Worm (Caenorhabditis elegans) whole organism, L1 larva: ENCODE data around the gene php-3.

Source experiments
- C04F5.9 ChIP-seq: sonication (generic microtip); optimal IDR thresholded peaks from 2 replicates; lab custom pipeline; 2016; ENCODE audit warnings: missing genetic modification characterization, missing compliant biosample characterization
- C16A3.4 ChIP-seq: fragments of 150-350 bp; optimal IDR thresholded peaks from 2 replicates; lab custom pipeline; 2014; ENCODE audit warnings: missing biosample characterization, missing genetic modification characterization
- F16B12.6 ChIP-seq: fragments of 150-350 bp; optimal IDR thresholded peaks from 2 replicates; lab custom pipeline; 2014; ENCODE audit warnings: missing biosample characterization, missing genetic modification characterization
- Y116A8C.19 ChIP-seq: sonication (generic microtip); optimal IDR thresholded peaks from 2 replicates; lab custom pipeline; 2016; ENCODE audit warnings: missing compliant biosample characterization, missing genetic modification characterization, borderline replicate concordance
- ceh-63 ChIP-seq: fragments of 200-800 bp; sonication (Bioruptor generic); optimal IDR thresholded peaks from 2 replicates; lab custom pipeline; 2018; ENCODE audit warnings: mild to moderate bottlenecking, missing genetic modification characterization, missing compliant biosample characterization
- ceh-88 ChIP-seq: fragments of 200-800 bp; sonication (Bioruptor generic); IDR thresholded peaks from 2 replicates; pipeline ENCODE4 v1.3.6; 2022; ENCODE audit warnings: missing genetic modification characterization, missing compliant biosample characterization
- dpl-1 ChIP-seq, 3 experiments: fragments of 150-350 bp in 2 of 3; sonication (generic microtip) in 1 of 3; optimal IDR thresholded peaks; 2 replicates each; lab custom pipeline; 2014 to 2017; ENCODE audit warnings: missing biosample characterization in 3 of 3, missing genetic modification characterization in 3 of 3, missing genetic modification reagents in 3 of 3
- dsc-1 ChIP-seq: sonication (generic microtip); optimal IDR thresholded peaks from 2 replicates; lab custom pipeline; 2016; ENCODE audit warnings: mild to moderate bottlenecking, missing genetic modification characterization, missing compliant biosample characterization
- efl-1 ChIP-seq, 4 experiments: fragments of 150-350 bp; optimal IDR thresholded peaks in 3 of 4; peaks in 1 of 4; 1 replicate in 1 of 4; 2 replicates in 3 of 4; lab custom pipeline; 2014; ENCODE audit warnings: missing biosample characterization in 2 of 4, missing genetic modification characterization in 2 of 4, missing genetic modification reagents in 2 of 4
- efl-3 ChIP-seq: fragments of 200-800 bp; sonication (Bioruptor generic); optimal IDR thresholded peaks from 2 replicates; lab custom pipeline; 2018; ENCODE audit warnings: mild to moderate bottlenecking, missing genetic modification characterization, missing compliant biosample characterization
- egl-13 ChIP-seq: sonication (generic microtip); optimal IDR thresholded peaks from 2 replicates; lab custom pipeline; 2016; ENCODE audit warnings: missing genotype, missing genetic modification reagents, missing genetic modification characterization, missing compliant biosample characterization
- egl-27 ChIP-seq, 2 experiments: fragments of 150-350 bp in 1 of 2; sonication (generic microtip); optimal IDR thresholded peaks; 3 replicates each; lab custom pipeline; 2017 to 2018; ENCODE audit warnings: missing biosample characterization in 2 of 2, missing genetic modification characterization in 2 of 2, missing genetic modification reagents in 2 of 2
- elt-3 ChIP-seq, 6 experiments: fragments of 150-350 bp in 1 of 6; sonication (generic microtip); optimal IDR thresholded peaks; 2 replicates each; lab custom pipeline; 2017 to 2018; ENCODE audit warnings: missing biosample characterization in 6 of 6, missing genetic modification characterization in 6 of 6, inconsistent platforms in 1 of 6
- fkh-10 ChIP-seq: sonication (generic microtip); optimal IDR thresholded peaks from 2 replicates; lab custom pipeline; 2017; ENCODE audit warnings: missing biosample characterization, missing genetic modification reagents, missing genetic modification characterization
- grh-1 ChIP-seq: fragments of 200-800 bp; sonication (Bioruptor generic); IDR thresholded peaks from 2 replicates; pipeline ENCODE4 v1.3.6; 2022; ENCODE audit warnings: missing genetic modification reagents, missing genetic modification characterization, missing compliant biosample characterization
- hlh-17 ChIP-seq: fragments of 200-800 bp; sonication (Bioruptor generic); optimal IDR thresholded peaks from 2 replicates; lab custom pipeline; 2018; ENCODE audit warnings: missing genetic modification characterization, mild to moderate bottlenecking, missing compliant biosample characterization, moderate library complexity, borderline replicate concordance
- hpl-2 ChIP-seq: fragments of 150-350 bp; optimal IDR thresholded peaks from 2 replicates; lab custom pipeline; 2014; ENCODE audit warnings: missing biosample characterization, missing genetic modification reagents, missing genetic modification characterization
- isw-1 ChIP-seq: fragments of 200-800 bp; sonication (Bioruptor generic); IDR thresholded peaks from 2 replicates; pipeline ENCODE4 v1.3.6; 2022; ENCODE audit warnings: missing genetic modification characterization, missing compliant biosample characterization
- lin-14 ChIP-seq: fragments of 200-800 bp; sonication (Bioruptor generic); optimal IDR thresholded peaks from 2 replicates; lab custom pipeline; 2018; ENCODE audit warnings: mild to moderate bottlenecking, missing genetic modification characterization, moderate library complexity, missing compliant biosample characterization
- lin-39 ChIP-seq: fragments of 150-350 bp; optimal IDR thresholded peaks from 2 replicates; lab custom pipeline; 2014; ENCODE audit warnings: missing biosample characterization, missing genetic modification reagents, missing genetic modification characterization
- lir-3 ChIP-seq: sonication (generic microtip); optimal IDR thresholded peaks from 2 replicates; lab custom pipeline; 2016; ENCODE audit warnings: mild to moderate bottlenecking, missing genetic modification characterization, moderate library complexity, missing compliant biosample characterization; ENCODE audit not compliant: poor library complexity
- mab-9 ChIP-seq: fragments of 200-800 bp; sonication (Bioruptor generic); IDR thresholded peaks from 2 replicates; pipeline ENCODE4 v1.3.6; 2022; ENCODE audit warnings: missing genetic modification reagents, missing genetic modification characterization, missing compliant biosample characterization
- mep-1 ChIP-seq: fragments of 150-350 bp; optimal IDR thresholded peaks from 2 replicates; lab custom pipeline; 2014; ENCODE audit warnings: missing biosample characterization, missing genetic modification characterization
- nhr-11 ChIP-seq: fragments of 150-350 bp; optimal IDR thresholded peaks from 2 replicates; lab custom pipeline; 2014; ENCODE audit warnings: missing biosample characterization, missing genetic modification characterization
- nhr-19 ChIP-seq: fragments of 200-800 bp; sonication (Bioruptor generic); conservative IDR thresholded peaks from 2 replicates; pipeline ENCODE4 v1.3.6; 2022; ENCODE audit warnings: missing genetic modification characterization, missing compliant biosample characterization
- nhr-47 ChIP-seq: sonication (generic microtip); optimal IDR thresholded peaks from 2 replicates; lab custom pipeline; 2016; ENCODE audit warnings: mild to moderate bottlenecking, missing genetic modification characterization, moderate library complexity, missing compliant biosample characterization
- pax-3 ChIP-seq: fragments of 200-800 bp; sonication (Bioruptor generic); optimal IDR thresholded peaks from 2 replicates; lab custom pipeline; 2018; ENCODE audit warnings: mild to moderate bottlenecking, missing genetic modification characterization, moderate library complexity, missing compliant biosample characterization
- snpc-4 ChIP-seq: fragments of 150-350 bp; optimal IDR thresholded peaks from 2 replicates; lab custom pipeline; 2014; ENCODE audit warnings: missing biosample characterization, missing genetic modification characterization
- snu-23 ChIP-seq: sonication (generic microtip); optimal IDR thresholded peaks from 2 replicates; lab custom pipeline; 2016; ENCODE audit warnings: missing genetic modification characterization, missing compliant biosample characterization
- unc-130 ChIP-seq: fragments of 150-350 bp; optimal IDR thresholded peaks from 2 replicates; lab custom pipeline; 2017; ENCODE audit warnings: missing biosample characterization, missing genetic modification characterization, inconsistent platforms
- zip-4 ChIP-seq: fragments of 200-800 bp; sonication (Bioruptor generic); optimal IDR thresholded peaks from 2 replicates; lab custom pipeline; 2018; ENCODE audit warnings: mild to moderate bottlenecking, missing genetic modification characterization, moderate library complexity, missing compliant biosample characterization
- ztf-4 ChIP-seq: fragments of 150-350 bp; optimal IDR thresholded peaks from 2 replicates; lab custom pipeline; 2014; ENCODE audit warnings: missing biosample characterization, missing genetic modification characterization

php-3 gene

DNA sequence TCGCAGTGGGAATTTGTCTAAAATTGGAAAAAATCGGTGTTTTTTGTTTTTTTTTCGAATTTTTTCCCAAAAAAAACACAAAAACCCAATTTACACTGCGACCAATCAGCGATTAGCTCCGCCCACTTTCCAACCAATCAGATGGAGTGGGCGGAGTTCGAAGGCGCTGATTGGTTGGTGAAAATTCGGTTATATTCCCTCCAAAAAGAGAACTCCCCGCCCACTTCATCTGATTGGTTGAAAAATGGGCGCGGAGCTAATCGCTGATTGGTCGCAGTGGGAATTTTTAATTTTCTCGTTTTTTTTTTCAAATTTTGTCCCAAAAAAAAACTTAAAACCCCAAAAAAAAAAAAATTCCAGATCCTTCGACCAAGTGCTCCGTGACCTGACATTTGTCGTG is 12.9 kb downstream of the php-3 start:
- TF ChIP-seq nhr-19 (GFP tag; lab: Robert Waterston, UW), result no peak
- no peak for TF ChIP-seq ztf-4 (tag; lab: Kevin White, UChicago)
- no peak for TF ChIP-seq lin-39
- no peak for TF ChIP-seq lir-3 (tag; lab: Kevin White, UChicago)
- TF ChIP-seq F16B12.6, result no peak
- TF ChIP-seq zip-4 (GFP tag; lab: Kevin White, UChicago), result no peak
- TF ChIP-seq ceh-63, result no peak
- TF ChIP-seq lin-14 (GFP tag; lab: Kevin White, UChicago), result no peak

DNA sequence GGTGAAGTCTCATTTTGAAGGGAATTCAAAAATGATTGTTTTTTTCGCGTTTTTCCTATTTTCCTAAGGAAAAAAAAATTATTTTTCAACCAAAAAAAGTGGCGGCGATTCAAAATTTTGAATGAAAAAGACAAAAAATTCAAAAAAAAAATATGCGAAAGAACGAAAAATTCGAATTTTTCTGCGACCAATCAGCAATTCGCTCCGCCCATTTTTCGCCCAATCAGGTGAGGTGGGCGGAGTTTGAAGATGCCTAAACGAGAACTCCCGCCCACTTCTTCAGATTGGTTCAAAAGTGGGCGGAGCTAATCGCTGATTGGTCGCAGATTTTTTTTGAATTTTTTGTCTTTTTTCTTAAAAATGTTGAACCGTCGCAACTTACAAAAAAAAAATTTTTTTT is 13.4 kb downstream of the php-3 start:
- TF ChIP-seq efl-1 (optimal IDR thresholded peaks at IDR 0.05; lab: Kevin White, UChicago), result no peak
- no peak for TF ChIP-seq efl-1 (GFP tag; optimal IDR thresholded peaks at IDR 0.05 in 1 of 2; lab: Kevin White, UChicago)
- no peak for TF ChIP-seq ceh-88
- TF ChIP-seq nhr-19 (GFP tag; lab: Robert Waterston, UW), result no peak
- TF ChIP-seq zip-4 (GFP tag; lab: Kevin White, UChicago), result no peak
- no peak for TF ChIP-seq elt-3 (tag; optimal IDR thresholded peaks at IDR 0.05; lab: Kevin White, UChicago)
- TF ChIP-seq grh-1 (GFP tag; lab: Robert Waterston, UW), result no peak
- TF ChIP-seq nhr-47 (tag; lab: Kevin White, UChicago), result no peak
- no peak for TF ChIP-seq C16A3.4 (tag; lab: Kevin White, UChicago)
- no peak for TF ChIP-seq Y116A8C.19
- no peak for TF ChIP-seq nhr-11 (tag; lab: Kevin White, UChicago)
- TF ChIP-seq mep-1 (tag; lab: Kevin White, UChicago), result no peak
- no peak for TF ChIP-seq C04F5.9 (tag; lab: Kevin White, UChicago)
- TF ChIP-seq lir-3 (tag; lab: Kevin White, UChicago), result no peak
- no peak for TF ChIP-seq egl-27 (tag; optimal IDR thresholded peaks at IDR 0.05; lab: Kevin White, UChicago)
- no peak for TF ChIP-seq dsc-1 (tag; lab: Kevin White, UChicago)
- no peak for TF ChIP-seq dpl-1 (GFP tag; optimal IDR thresholded peaks at IDR 0.05; lab: Kevin White, UChicago)
- no peak for TF ChIP-seq hlh-17 (GFP tag; lab: Kevin White, UChicago)

DNA sequence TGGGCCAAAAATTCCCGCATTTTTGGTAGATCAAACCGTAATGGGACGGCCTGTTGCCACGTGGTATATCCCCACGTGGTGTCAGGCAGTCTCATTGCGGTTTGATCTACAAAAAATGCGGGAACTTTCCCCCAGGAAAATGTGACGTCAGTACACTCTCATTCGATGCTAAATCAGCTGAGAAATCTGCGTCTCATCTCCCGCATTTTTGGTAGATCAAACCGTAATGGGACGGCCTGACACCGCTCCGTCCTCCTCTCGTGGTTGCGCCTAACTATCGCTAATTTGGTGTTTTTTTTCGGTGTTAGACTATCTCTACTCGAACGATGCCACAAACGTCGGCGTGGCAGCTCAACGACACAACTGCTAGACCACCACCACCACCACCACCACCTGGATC is 15.9 kb downstream of the php-3 start, which contains the start of gene zyg-8:
Gene zyg-8, plus strand, starts transcription at position 301 of the 400 bp plus-strand sequence.
- no peak for TF ChIP-seq fkh-10
- no peak for TF ChIP-seq egl-13 (tag; lab: Kevin White, UChicago)
- no peak for TF ChIP-seq efl-1 (optimal IDR thresholded peaks at IDR 0.05; lab: Kevin White, UChicago)
- no peak for TF ChIP-seq efl-1 (GFP tag; optimal IDR thresholded peaks at IDR 0.05 in 1 of 2; lab: Kevin White, UChicago)
- no peak for TF ChIP-seq isw-1
- TF ChIP-seq zip-4 (GFP tag; lab: Kevin White, UChicago), result no peak
- no peak for TF ChIP-seq ceh-88
- TF ChIP-seq snpc-4 (tag; lab: Kevin White, UChicago), result no peak

DNA sequence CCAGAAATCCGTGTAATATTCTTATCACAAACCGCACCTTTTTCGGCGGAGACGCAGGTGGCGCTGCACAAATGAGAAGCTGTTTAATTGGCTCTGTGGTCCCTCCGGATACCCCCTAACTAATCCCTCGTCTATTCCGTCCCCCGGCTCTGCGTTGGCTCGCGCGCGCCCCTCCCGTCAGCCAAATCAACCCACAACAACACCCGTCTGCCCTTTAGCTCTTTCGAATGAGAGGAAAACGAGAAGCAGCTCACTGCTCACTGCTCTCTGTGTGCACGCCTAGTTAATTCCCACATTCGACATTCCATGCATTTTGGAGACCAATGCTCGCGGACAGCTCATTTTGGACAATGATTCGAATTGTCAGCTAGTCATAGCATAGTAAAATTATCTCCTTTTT is 17.3 kb downstream of the php-3 start:
- TF ChIP-seq dsc-1 (tag; lab: Kevin White, UChicago), result peak; percentile 17
- no peak for TF ChIP-seq efl-3 (GFP tag; lab: Kevin White, UChicago)
- no peak for TF ChIP-seq snu-23 (GFP tag; lab: Kevin White, UChicago)

DNA sequence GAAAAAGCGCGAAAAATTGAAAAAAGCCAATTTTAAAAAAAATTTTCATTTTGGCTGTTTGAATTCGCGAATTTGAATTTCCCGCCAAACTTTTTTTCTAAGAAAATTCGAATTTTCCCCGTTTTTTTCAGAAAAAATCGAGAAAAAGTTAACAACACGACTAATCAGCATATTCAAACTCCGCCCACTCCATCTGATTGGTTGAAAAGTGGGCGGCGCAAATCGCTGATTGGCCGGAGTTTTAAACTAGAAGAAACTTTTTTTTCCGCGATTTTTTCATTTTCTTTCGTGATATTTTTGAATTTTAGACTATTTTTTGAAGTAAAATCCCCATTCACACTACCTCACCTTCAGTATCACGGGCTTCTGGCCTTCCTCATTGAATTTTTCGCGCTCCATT is 17.8 kb downstream of the php-3 start:
- no peak for TF ChIP-seq Y116A8C.19
- no peak for TF ChIP-seq nhr-19 (GFP tag; lab: Robert Waterston, UW)
- no peak for TF ChIP-seq unc-130 (tag; lab: Kevin White, UChicago)
- no peak for TF ChIP-seq efl-1 (optimal IDR thresholded peaks at IDR 0.05; lab: Kevin White, UChicago)
- no peak for TF ChIP-seq efl-1 (GFP tag; optimal IDR thresholded peaks at IDR 0.05 in 1 of 2; lab: Kevin White, UChicago)
- TF ChIP-seq mab-9 (GFP tag; lab: Robert Waterston, UW), result no peak
- TF ChIP-seq pax-3 (tag; lab: Kevin White, UChicago), result no peak
- TF ChIP-seq hpl-2 (GFP tag; lab: Kevin White, UChicago), result no peak
- no peak for TF ChIP-seq grh-1 (GFP tag; lab: Robert Waterston, UW)
- TF ChIP-seq, all 84 proteins: peak for 0
